Worm (Caenorhabditis elegans): Measurements from ENCODE around the gene szy-2.

ce11 chrIII:5404998-5405397 is 33.9 kb upstream of the szy-2 start:
- TF ChIP-seq pha-4 (tag; optimal IDR thresholded peaks at IDR 0.05) (no peak), lsy-12 (tag; optimal IDR thresholded peaks at IDR 0.05) (no peak), fkh-10 (GFP tag; optimal IDR thresholded peaks at IDR 0.05) (no peak), nhr-77 (tag; optimal IDR thresholded peaks at IDR 0.05) (no peak), elt-2 (tag; optimal IDR thresholded peaks at IDR 0.05) (no peak), egl-5 (tag; optimal IDR thresholded peaks at IDR 0.05) (no peak), pqm-1 (tag; optimal IDR thresholded peaks at IDR 0.05) (no peak), ama-1 (optimal IDR thresholded peaks at IDR 0.05) (no peak)
